Worm (Caenorhabditis elegans): ENCODE results near the gene Y49F6B.13.

Y49F6B.13 gene

ce11 chrII:3422938-3423337, 48.6 kb downstream of the Y49F6B.13 start:
- no peak for TF ChIP-seq ceh-19 (GFP tag; optimal IDR thresholded peaks at IDR 0.05)
- TF ChIP-seq ceh-48 (tag; optimal IDR thresholded peaks at IDR 0.05) = no peak
- TF ChIP-seq lim-6 (tag; optimal IDR thresholded peaks at IDR 0.05) = no peak
- TF ChIP-seq unc-55 (GFP tag; optimal IDR thresholded peaks at IDR 0.05) = no peak
- no peak for TF ChIP-seq fax-1 (tag; optimal IDR thresholded peaks at IDR 0.05)
- no peak for TF ChIP-seq C38D4.7 (GFP tag; optimal IDR thresholded peaks at IDR 0.05)
- TF ChIP-seq elt-2 (tag; optimal IDR thresholded peaks at IDR 0.05) = no peak
- TF ChIP-seq syd-9 (tag; optimal IDR thresholded peaks at IDR 0.05) = no peak

Measured in whole organism, late embryonic.